Fruit fly (Drosophila melanogaster) whole organism, embryonic: ENCODE measurements around the gene CG43175.

ENCODE experiments used
- B-H1 ChIP-seq: fragments of 200-800 bp; sonication (Bioruptor generic); IDR thresholded peaks from 3 replicates; pipeline ENCODE4 v1.3.6; 2022; ENCODE audit warnings: missing biosample characterization, missing genetic modification characterization
- BtbVII ChIP-seq: fragments of 200-800 bp; sonication (Bioruptor generic); optimal IDR thresholded peaks from 3 replicates; lab custom pipeline; 2017; ENCODE audit warnings: missing biosample characterization, mild to moderate bottlenecking, missing genetic modification characterization
- CG10209 ChIP-seq: fragments of 200-800 bp; sonication (Bioruptor generic); optimal IDR thresholded peaks from 3 replicates; lab custom pipeline; 2017; ENCODE audit warnings: missing biosample characterization, mild to moderate bottlenecking, missing genetic modification characterization, missing genetic modification reagents
- CG13624 ChIP-seq: fragments of 200-800 bp; sonication (Bioruptor generic); optimal IDR thresholded peaks from 2 replicates; lab custom pipeline; 2016; ENCODE audit warnings: missing biosample characterization, missing genetic modification characterization
- CG14014 ChIP-seq: fragments of 200-800 bp; sonication (Bioruptor generic); IDR thresholded peaks from 2 replicates; pipeline ENCODE4 v1.3.6; 2022; ENCODE audit warnings: missing biosample characterization, missing genetic modification characterization
- CG15011 ChIP-seq: fragments of 200-800 bp; sonication (Bioruptor generic); optimal IDR thresholded peaks from 3 replicates; lab custom pipeline; 2018; ENCODE audit warnings: missing biosample characterization, mild to moderate bottlenecking, missing genetic modification characterization
- CG16815 ChIP-seq: fragments of 200-800 bp; sonication (Bioruptor generic); optimal IDR thresholded peaks from 3 replicates; lab custom pipeline; 2017; ENCODE audit warnings: missing biosample characterization, mild to moderate bottlenecking, missing genetic modification characterization
- CG18619 ChIP-seq: fragments of 200-800 bp; sonication (Bioruptor generic); optimal IDR thresholded peaks from 3 replicates; lab custom pipeline; 2017; ENCODE audit warnings: missing biosample characterization, mild to moderate bottlenecking, missing genetic modification characterization
- CG31224 ChIP-seq: fragments of 200-800 bp; sonication (Bioruptor generic); IDR thresholded peaks from 2 replicates; pipeline ENCODE4 v1.3.6; 2022; ENCODE audit warnings: missing biosample characterization, missing genetic modification characterization
- CG3281 ChIP-seq: fragments of 200-800 bp; sonication (Bioruptor generic); optimal IDR thresholded peaks from 3 replicates; lab custom pipeline; 2017; ENCODE audit warnings: missing biosample characterization, mild to moderate bottlenecking, missing genetic modification characterization
- CG3995 ChIP-seq: fragments of 200-800 bp; sonication (Bioruptor generic); optimal IDR thresholded peaks from 3 replicates; lab custom pipeline; 2016; ENCODE audit warnings: missing biosample characterization, missing genetic modification characterization
- CG4328 ChIP-seq: fragments of 200-800 bp; sonication (Bioruptor generic); optimal IDR thresholded peaks from 3 replicates; lab custom pipeline; 2017; ENCODE audit warnings: missing biosample characterization, missing genetic modification reagents, missing genetic modification characterization
- CG4820 ChIP-seq: fragments of 200-800 bp; sonication (Bioruptor generic); optimal IDR thresholded peaks from 3 replicates; lab custom pipeline; 2016; ENCODE audit warnings: missing biosample characterization, missing genetic modification characterization
- CG5953 ChIP-seq: fragments of 200-800 bp; sonication (Bioruptor generic); IDR thresholded peaks from 2 replicates; pipeline ENCODE4 v1.3.6; 2022; ENCODE audit warnings: missing biosample characterization, missing genetic modification characterization
- CG6175 ChIP-seq: fragments of 200-800 bp; sonication (Bioruptor generic); IDR thresholded peaks from 3 replicates; pipeline ENCODE4 v1.3.6; 2022; ENCODE audit warnings: missing biosample characterization, missing genetic modification characterization
- CG6254 ChIP-seq: fragments of 200-800 bp; sonication (Bioruptor generic); optimal IDR thresholded peaks from 3 replicates; lab custom pipeline; 2017; ENCODE audit warnings: mild to moderate bottlenecking, missing biosample characterization, missing genetic modification reagents, missing genetic modification characterization
- CG7987 ChIP-seq: fragments of 200-800 bp; sonication (Bioruptor generic); optimal IDR thresholded peaks from 2 replicates; lab custom pipeline; 2018; ENCODE audit warnings: missing biosample characterization, mild to moderate bottlenecking, missing genetic modification characterization, moderate library complexity
- CG8388 ChIP-seq: fragments of 200-800 bp; sonication (Bioruptor generic); optimal IDR thresholded peaks from 2 replicates; lab custom pipeline; 2019; ENCODE audit warnings: missing biosample characterization, mild to moderate bottlenecking, missing genetic modification characterization, moderate library complexity
- CG8944 ChIP-seq: fragments of 200-800 bp; sonication (Bioruptor generic); optimal IDR thresholded peaks from 3 replicates; lab custom pipeline; 2016; ENCODE audit warnings: missing biosample characterization, missing genetic modification characterization
- CG9609 ChIP-seq: fragments of 200-800 bp; sonication (Bioruptor generic); optimal IDR thresholded peaks from 3 replicates; lab custom pipeline; 2016; ENCODE audit warnings: missing biosample characterization, missing genetic modification characterization
- D19A ChIP-seq: fragments of 200-800 bp; optimal IDR thresholded peaks from 3 replicates; lab custom pipeline; 2019; ENCODE audit warnings: missing biosample characterization, mild to moderate bottlenecking, missing genetic modification characterization, moderate library complexity
- D19B ChIP-seq: fragments of 200-800 bp; sonication (Bioruptor generic); optimal IDR thresholded peaks from 2 replicates; lab custom pipeline; 2017; ENCODE audit warnings: missing biosample characterization, mild to moderate bottlenecking, missing genetic modification characterization
- Dip3 ChIP-seq: fragments of 200-800 bp; sonication (Bioruptor generic); optimal IDR thresholded peaks from 3 replicates; lab custom pipeline; 2016; ENCODE audit warnings: missing biosample characterization, missing genetic modification characterization
- E2f2 ChIP-seq: fragments of 200-800 bp; sonication (Bioruptor generic); IDR thresholded peaks from 2 replicates; pipeline ENCODE4 v1.3.6; 2022; ENCODE audit warnings: missing biosample characterization, missing genetic modification characterization
- Fer1 ChIP-seq: fragments of 200-800 bp; sonication (Bioruptor generic); optimal IDR thresholded peaks from 2 replicates; lab custom pipeline; 2017; ENCODE audit warnings: missing biosample characterization, mild to moderate bottlenecking, missing genetic modification characterization
- Hmr ChIP-seq: fragments of 200-800 bp; sonication (Bioruptor generic); optimal IDR thresholded peaks from 3 replicates; lab custom pipeline; 2017; ENCODE audit warnings: mild to moderate bottlenecking, missing biosample characterization, missing genetic modification reagents, missing genetic modification characterization
- Hr3 ChIP-seq: fragments of 200-800 bp; sonication (Bioruptor generic); optimal IDR thresholded peaks from 3 replicates; lab custom pipeline; 2016; ENCODE audit warnings: missing biosample characterization, missing genetic modification characterization
- Lhr ChIP-seq: fragments of 200-800 bp; sonication (Bioruptor generic); optimal IDR thresholded peaks from 3 replicates; lab custom pipeline; 2017; ENCODE audit warnings: mild to moderate bottlenecking, missing biosample characterization, missing genetic modification reagents, missing genetic modification characterization
- MESR4 ChIP-seq: fragments of 200-800 bp; sonication (Bioruptor generic); optimal IDR thresholded peaks from 2 replicates; lab custom pipeline; 2018; ENCODE audit warnings: missing biosample characterization, mild to moderate bottlenecking, missing genetic modification characterization, moderate library complexity
- Meics ChIP-seq: fragments of 200-800 bp; sonication (Bioruptor generic); optimal IDR thresholded peaks from 2 replicates; lab custom pipeline; 2017; ENCODE audit warnings: missing biosample characterization, mild to moderate bottlenecking, missing genetic modification characterization
- Side ChIP-seq: fragments of 200-800 bp; sonication (Bioruptor generic); optimal IDR thresholded peaks from 2 replicates; lab custom pipeline; 2016; ENCODE audit warnings: missing biosample characterization, missing genetic modification characterization
- al ChIP-seq: fragments of 200-800 bp; sonication (Bioruptor generic); IDR thresholded peaks from 2 replicates; pipeline ENCODE4 v1.3.6; 2022; ENCODE audit warnings: missing biosample characterization, missing genetic modification characterization
- bbx ChIP-seq: fragments of 200-800 bp; sonication (Bioruptor generic); IDR thresholded peaks from 2 replicates; pipeline ENCODE4 v1.3.6; 2022; ENCODE audit warnings: missing biosample characterization, missing genetic modification characterization; ENCODE audit not compliant: partially characterized antibody
- bsh ChIP-seq, 2 experiments: fragments of 200-800 bp; sonication (Bioruptor generic); optimal IDR thresholded peaks; 2 replicates each; lab custom pipeline; 2017 to 2018; ENCODE audit warnings: mild to moderate bottlenecking in 2 of 2, missing biosample characterization in 2 of 2, missing genetic modification characterization in 2 of 2, moderate library complexity in 1 of 2
- da ChIP-seq: fragments of 200-800 bp; sonication (Bioruptor generic); optimal IDR thresholded peaks from 2 replicates; lab custom pipeline; 2016; ENCODE audit warnings: missing biosample characterization, missing genetic modification characterization
- gce ChIP-seq: fragments of 200-800 bp; sonication (Bioruptor generic); IDR thresholded peaks from 3 replicates; pipeline ENCODE4 v1.3.6; 2022; ENCODE audit warnings: missing biosample characterization, missing genetic modification characterization
- onecut ChIP-seq: fragments of 200-800 bp; sonication (Bioruptor generic); IDR thresholded peaks from 2 replicates; pipeline ENCODE4 v1.3.6; 2022; ENCODE audit warnings: missing biosample characterization, missing genetic modification characterization
- org-1 ChIP-seq: fragments of 200-800 bp; sonication (Bioruptor generic); optimal IDR thresholded peaks from 2 replicates; lab custom pipeline; 2017; ENCODE audit warnings: missing biosample characterization, missing genetic modification characterization
- repo ChIP-seq: fragments of 200-800 bp; sonication (Bioruptor generic); optimal IDR thresholded peaks from 2 replicates; lab custom pipeline; 2016; ENCODE audit warnings: missing biosample characterization, missing genetic modification characterization
- rib ChIP-seq: fragments of 200-800 bp; sonication (Bioruptor generic); IDR thresholded peaks from 2 replicates; pipeline ENCODE4 v1.3.6; 2022; ENCODE audit warnings: missing biosample characterization, missing genetic modification characterization
- run ChIP-seq: fragments of 200-800 bp; sonication (Bioruptor generic); optimal IDR thresholded peaks from 3 replicates; lab custom pipeline; 2018; ENCODE audit warnings: missing biosample characterization, mild to moderate bottlenecking, missing genetic modification characterization
- sd ChIP-seq: fragments of 200-800 bp; sonication (Bioruptor generic); optimal IDR thresholded peaks from 3 replicates; lab custom pipeline; 2018; ENCODE audit warnings: missing biosample characterization, mild to moderate bottlenecking, missing genetic modification characterization, moderate library complexity
- slbo ChIP-seq: fragments of 200-800 bp; sonication (Bioruptor generic); IDR thresholded peaks from 2 replicates; pipeline ENCODE4 v1.3.6; 2022; ENCODE audit warnings: missing biosample characterization, missing genetic modification characterization
- stc ChIP-seq: fragments of 200-800 bp; sonication (Bioruptor generic); IDR thresholded peaks from 2 replicates; pipeline ENCODE4 v1.3.6; 2022; ENCODE audit warnings: missing biosample characterization, missing genetic modification characterization
- tap ChIP-seq: fragments of 200-800 bp; optimal IDR thresholded peaks from 3 replicates; lab custom pipeline; 2019; ENCODE audit warnings: missing biosample characterization, mild to moderate bottlenecking, missing genetic modification characterization, moderate library complexity
- trem ChIP-seq: fragments of 200-800 bp; optimal IDR thresholded peaks from 3 replicates; lab custom pipeline; 2019; ENCODE audit warnings: missing biosample characterization, mild to moderate bottlenecking, missing genetic modification characterization, moderate library complexity
- twi ChIP-seq: fragments of 200-800 bp; optimal IDR thresholded peaks from 2 replicates; lab custom pipeline; 2019; ENCODE audit warnings: missing biosample characterization, mild to moderate bottlenecking, missing genetic modification characterization, moderate library complexity
- unpg ChIP-seq: fragments of 200-800 bp; sonication (Bioruptor generic); optimal IDR thresholded peaks from 3 replicates; lab custom pipeline; 2018; ENCODE audit warnings: missing biosample characterization, mild to moderate bottlenecking, missing genetic modification characterization, moderate library complexity
- vnd ChIP-seq: fragments of 200-800 bp; sonication (Bioruptor generic); IDR thresholded peaks from 3 replicates; pipeline ENCODE4 v1.3.6; 2022; ENCODE audit warnings: missing biosample characterization, missing genetic modification characterization; ENCODE audit not compliant: partially characterized antibody
- wek ChIP-seq: fragments of 200-800 bp; sonication (Bioruptor generic); optimal IDR thresholded peaks from 3 replicates; lab custom pipeline; 2018; ENCODE audit warnings: missing biosample characterization, mild to moderate bottlenecking, missing genetic modification characterization, moderate library complexity

The CG43175 gene

dm6 chr3R:17604880-17605667, 25.4 kb upstream of the CG43175 start (continued):
- no peak for TF ChIP-seq CG13624 (GFP tag; lab: Kevin White, UChicago)
- TF ChIP-seq CG6175 (GFP tag; lab: Robert Waterston, UW), result no peak
- TF ChIP-seq org-1 (GFP tag; lab: Kevin White, UChicago), result no peak
- no peak for TF ChIP-seq CG14014
- TF ChIP-seq Lhr (GFP tag; lab: Kevin White, UChicago), result no peak
- no peak for TF ChIP-seq CG5953
- no peak for TF ChIP-seq run (tag; lab: Kevin White, UChicago)
- peak; percentile 52 for TF ChIP-seq twi (tag; lab: Kevin White, UChicago)
- TF ChIP-seq repo (GFP tag; lab: Kevin White, UChicago), result no peak
- TF ChIP-seq Meics (GFP tag; lab: Kevin White, UChicago), result peak; percentile 56
- peak; percentile 72; the same call in 1 of the 2 replicates for TF ChIP-seq rib (GFP tag; lab: Robert Waterston, UW)
- TF ChIP-seq bsh (GFP tag; optimal IDR thresholded peaks at IDR 0.05; lab: Kevin White, UChicago), result no peak
- no peak for TF ChIP-seq da (GFP tag; lab: Kevin White, UChicago)
- no peak for TF ChIP-seq unpg (GFP tag; lab: Kevin White, UChicago)
- TF ChIP-seq stc (GFP tag; lab: Robert Waterston, UW), result no peak
- no peak for TF ChIP-seq BtbVII (GFP tag; lab: Kevin White, UChicago)
- TF ChIP-seq CG7987 (GFP tag; lab: Kevin White, UChicago), result no peak
- no peak for TF ChIP-seq Dip3 (GFP tag; lab: Kevin White, UChicago)
- TF ChIP-seq CG3281 (GFP tag; lab: Kevin White, UChicago), result no peak
- no peak for TF ChIP-seq CG4820 (GFP tag; lab: Kevin White, UChicago)
- peak; percentile 2 for TF ChIP-seq CG4328
- TF ChIP-seq Fer1 (GFP tag; lab: Kevin White, UChicago), result peak; percentile 62
- no peak for TF ChIP-seq Side (GFP tag; lab: Kevin White, UChicago)
- no peak for TF ChIP-seq MESR4 (GFP tag; lab: Kevin White, UChicago)
- no peak for TF ChIP-seq CG3995
- peak; percentile 11 for TF ChIP-seq CG18619 (GFP tag; lab: Kevin White, UChicago)
- no peak for TF ChIP-seq D19B (GFP tag; lab: Kevin White, UChicago)
- TF ChIP-seq CG8388 (GFP tag; lab: Kevin White, UChicago), result no peak
- no peak for TF ChIP-seq E2f2 (GFP tag; lab: Robert Waterston, UW)
- TF ChIP-seq CG15011, result peak; percentile 15
- TF ChIP-seq slbo (GFP tag; lab: Robert Waterston, UW), result peak; percentile 20; the same call in 1 of the 2 replicates
- TF ChIP-seq CG16815 (GFP tag; lab: Kevin White, UChicago), result no peak
- TF ChIP-seq CG6254 (GFP tag; lab: Kevin White, UChicago), result peak; percentile 11
- TF ChIP-seq CG9609 (GFP tag; lab: Kevin White, UChicago), result no peak
- TF ChIP-seq sd (tag; lab: Kevin White, UChicago), result peak; percentile 100
- TF ChIP-seq CG31224, result peak; percentile 96
- no peak for TF ChIP-seq vnd (GFP tag; lab: Robert Waterston, UW)
- peak; percentile 50 for TF ChIP-seq Hmr (GFP tag; lab: Kevin White, UChicago)
- TF ChIP-seq wek (GFP tag; lab: Kevin White, UChicago), result no peak
- TF ChIP-seq Hr3 (GFP tag; lab: Kevin White, UChicago), result no peak
- no peak for TF ChIP-seq B-H1 (GFP tag; lab: Robert Waterston, UW)
- no peak for TF ChIP-seq gce (GFP tag; lab: Robert Waterston, UW)
- TF ChIP-seq CG10209, result no peak
- no peak for TF ChIP-seq CG8944 (GFP tag; lab: Kevin White, UChicago)
- TF ChIP-seq bbx, result 0 out of 2 replicates have a peak, but pooled peaks have one; percentile 36
- no peak for TF ChIP-seq al (GFP tag; lab: Robert Waterston, UW)
- peak; percentile 7 for TF ChIP-seq tap (tag; lab: Kevin White, UChicago)
- no peak for TF ChIP-seq onecut (GFP tag; lab: Robert Waterston, UW)
- TF ChIP-seq trem, result peak; percentile 8
- TF ChIP-seq D19A, result no peak
